Worm (Caenorhabditis elegans) whole organism, late embryonic: Measurements from ENCODE around the gene col-3.

Experiments
- fax-1 ChIP-seq: sonication (generic microtip); optimal IDR thresholded peaks from 2 replicates; lab custom pipeline; 2016; ENCODE audit warnings: missing genotype, missing genetic modification characterization, missing compliant biosample characterization
- fkh-10 ChIP-seq: fragments of 150-350 bp; optimal IDR thresholded peaks from 2 replicates; lab custom pipeline; 2014; ENCODE audit warnings: missing biosample characterization, missing genetic modification reagents, missing genetic modification characterization
- pag-3 ChIP-seq: sonication (generic microtip); optimal IDR thresholded peaks from 2 replicates; lab custom pipeline; 2016; ENCODE audit warnings: missing compliant biosample characterization, missing genetic modification characterization, borderline replicate concordance
- pha-4 ChIP-seq: fragments of 150-350 bp; optimal IDR thresholded peaks from 2 replicates; lab custom pipeline; 2018; ENCODE audit warnings: missing biosample characterization, missing genetic modification reagents, missing genetic modification characterization
- tbx-2 ChIP-seq: sonication (generic microtip); optimal IDR thresholded peaks from 2 replicates; lab custom pipeline; 2016; ENCODE audit warnings: missing genetic modification characterization, missing compliant biosample characterization

- TF ChIP-seq pag-3 (tag; lab: Kevin White, UChicago) (no peak), fkh-10 (no peak), tbx-2 (tag; lab: Kevin White, UChicago) (no peak), fax-1 (tag; lab: Kevin White, UChicago) (no peak), pha-4 (no peak)
Observed at ce11 chrIV:8869624-8870023, 45.0 kb downstream of the col-3 start, which contains the start of gene npp-23.
